Worm (Caenorhabditis elegans): ENCODE data around the gene C56C10.6.

Gene C56C10.6

ce11 chrII:6621886-6622285, 40.8 kb upstream of the C56C10.6 start, which contains the start of gene F54H5.3:
Gene F54H5.3, plus strand, starts transcription at chrII:6622186.
- no peak for TF ChIP-seq zip-8 (tag; optimal IDR thresholded peaks at IDR 0.05)
- TF ChIP-seq mls-2 (tag; optimal IDR thresholded peaks at IDR 0.05), result no peak

ce11 chrII:6619007-6619406, 37.9 kb upstream of the C56C10.6 start:
- TF ChIP-seq mep-1 (tag; optimal IDR thresholded peaks at IDR 0.05) (no peak), nhr-28 (tag; optimal IDR thresholded peaks at IDR 0.05) (no peak)

ce11 chrII:6616770-6617169, 35.6 kb upstream of the C56C10.6 start, which contains the start of gene klf-3:
Gene klf-3, plus strand, starts transcription at chrII:6616878.
- TF ChIP-seq snpc-4 (tag; optimal IDR thresholded peaks at IDR 0.05), result no peak
- no peak for TF ChIP-seq lsy-2 (tag; optimal IDR thresholded peaks at IDR 0.05)
- TF ChIP-seq nhr-237 (tag; optimal IDR thresholded peaks at IDR 0.05), result no peak
- TF ChIP-seq ces-1 (GFP tag; optimal IDR thresholded peaks at IDR 0.05), result no peak
- TF ChIP-seq bed-3 (GFP tag; optimal IDR thresholded peaks at IDR 0.05), result no peak
- TF ChIP-seq unc-62 (GFP tag; optimal IDR thresholded peaks at IDR 0.05), result no peak
- no peak for TF ChIP-seq nhr-76 (tag; optimal IDR thresholded peaks at IDR 0.05)
- no peak for TF ChIP-seq pha-4 (tag; optimal IDR thresholded peaks at IDR 0.05)
- TF ChIP-seq blmp-1 (tag; optimal IDR thresholded peaks at IDR 0.05), result no peak
- no peak for TF ChIP-seq mep-1 (tag; optimal IDR thresholded peaks at IDR 0.05)
- no peak for TF ChIP-seq mab-5 (tag; optimal IDR thresholded peaks at IDR 0.05)
- TF ChIP-seq cnd-1 (tag; optimal IDR thresholded peaks at IDR 0.05), result no peak
- TF ChIP-seq ceh-83 (GFP tag; optimal IDR thresholded peaks at IDR 0.05), result no peak
- TF ChIP-seq flh-1 (GFP tag; optimal IDR thresholded peaks at IDR 0.05), result no peak
- TF ChIP-seq sem-2 (GFP tag; optimal IDR thresholded peaks at IDR 0.05), result no peak
- no peak for TF ChIP-seq mls-2 (tag; optimal IDR thresholded peaks at IDR 0.05)

ce11 chrII:6616135-6616534, 35.0 kb upstream of the C56C10.6 start:
- TF ChIP-seq mls-2 (tag; optimal IDR thresholded peaks at IDR 0.05) (no peak), mep-1 (tag; optimal IDR thresholded peaks at IDR 0.05) (no peak), unc-120 (tag; optimal IDR thresholded peaks at IDR 0.05; ENCODE audit: poor library complexity, severe bottlenecking) (no peak), M03D4.4 (tag; optimal IDR thresholded peaks at IDR 0.05) (no peak), bed-3 (GFP tag; optimal IDR thresholded peaks at IDR 0.05) (no peak), nhr-28 (tag; optimal IDR thresholded peaks at IDR 0.05) (no peak), flh-1 (GFP tag; optimal IDR thresholded peaks at IDR 0.05) (no peak), sptf-1 (tag; optimal IDR thresholded peaks at IDR 0.05) (no peak), unc-39 (tag; optimal IDR thresholded peaks at IDR 0.05) (no peak), ztf-11 (tag; optimal IDR thresholded peaks at IDR 0.05) (no peak), drap-1 (GFP tag; optimal IDR thresholded peaks at IDR 0.05) (no peak), ces-1 (GFP tag; optimal IDR thresholded peaks at IDR 0.05) (no peak), mab-5 (tag; optimal IDR thresholded peaks at IDR 0.05) (no peak), sem-2 (GFP tag; optimal IDR thresholded peaks at IDR 0.05) (no peak), nhr-2 (tag; optimal IDR thresholded peaks at IDR 0.05) (no peak), nhr-237 (tag; optimal IDR thresholded peaks at IDR 0.05) (no peak), lin-13 (tag; optimal IDR thresholded peaks at IDR 0.05) (no peak), nhr-76 (tag; optimal IDR thresholded peaks at IDR 0.05) (no peak), lsy-2 (tag; optimal IDR thresholded peaks at IDR 0.05) (no peak)

ce11 chrII:6615232-6616029, 34.3 kb upstream of the C56C10.6 start:
- TF ChIP-seq blmp-1 (tag; optimal IDR thresholded peaks at IDR 0.05) (no peak), ces-1 (GFP tag; optimal IDR thresholded peaks at IDR 0.05) (no peak), mep-1 (tag; optimal IDR thresholded peaks at IDR 0.05) (no peak), snpc-4 (tag; optimal IDR thresholded peaks at IDR 0.05) (no peak), nhr-76 (tag; optimal IDR thresholded peaks at IDR 0.05) (no peak), M03D4.4 (tag; optimal IDR thresholded peaks at IDR 0.05) (no peak), nhr-12 (tag; optimal IDR thresholded peaks at IDR 0.05) (no peak), elt-1 (tag; optimal IDR thresholded peaks at IDR 0.05; ENCODE audit: borderline replicate concordance, insufficient read depth) (no peak), bed-3 (GFP tag; optimal IDR thresholded peaks at IDR 0.05) (no peak), ceh-83 (GFP tag; optimal IDR thresholded peaks at IDR 0.05) (no peak), cnd-1 (tag; optimal IDR thresholded peaks at IDR 0.05) (no peak), unc-62 (GFP tag; optimal IDR thresholded peaks at IDR 0.05) (no peak), nhr-237 (tag; optimal IDR thresholded peaks at IDR 0.05) (no peak), zip-8 (tag; optimal IDR thresholded peaks at IDR 0.05) (no peak), nhr-2 (tag; optimal IDR thresholded peaks at IDR 0.05) (no peak), tbx-8 (GFP tag; optimal IDR thresholded peaks at IDR 0.05) (no peak), unc-39 (tag; optimal IDR thresholded peaks at IDR 0.05) (no peak)
